Worm (Caenorhabditis elegans) whole organism, late embryonic: ENCODE data around the gene sams-5.
A peak's percentile ranks its signal among the peaks of the same experiment; 100 is the strongest.

Experiments
- C08G9.2 ChIP-seq: sonication (generic microtip); optimal IDR thresholded peaks from 2 replicates; lab custom pipeline; 2016; ENCODE audit warnings: mild to moderate bottlenecking, missing genetic modification characterization, moderate library complexity, missing compliant biosample characterization
- F13H6.1 ChIP-seq: sonication (generic microtip); optimal IDR thresholded peaks from 2 replicates; lab custom pipeline; 2016; ENCODE audit warnings: missing genetic modification characterization, missing compliant biosample characterization
- T23F11.4 ChIP-seq: fragments of 200-800 bp; sonication (Bioruptor generic); optimal IDR thresholded peaks from 2 replicates; lab custom pipeline; 2018; ENCODE audit warnings: mild to moderate bottlenecking, missing genetic modification characterization, missing compliant biosample characterization
- Y22D7AL.16 ChIP-seq: sonication (generic microtip); optimal IDR thresholded peaks from 2 replicates; lab custom pipeline; 2016; ENCODE audit warnings: missing genetic modification characterization, missing compliant biosample characterization
- ceh-18 ChIP-seq: sonication (generic microtip); optimal IDR thresholded peaks from 2 replicates; lab custom pipeline; 2016; ENCODE audit warnings: missing genetic modification characterization, missing compliant biosample characterization
- ceh-30 ChIP-seq: fragments of 150-350 bp; optimal IDR thresholded peaks from 2 replicates; lab custom pipeline; 2014; ENCODE audit warnings: missing biosample characterization, missing genetic modification characterization
- ceh-31 ChIP-seq: sonication (generic microtip); optimal IDR thresholded peaks from 2 replicates; lab custom pipeline; 2016; ENCODE audit warnings: missing genetic modification characterization, missing compliant biosample characterization
- ceh-34 ChIP-seq: sonication (generic microtip); optimal IDR thresholded peaks from 2 replicates; lab custom pipeline; 2016; ENCODE audit warnings: mild to moderate bottlenecking, missing genetic modification characterization, missing compliant biosample characterization
- ceh-45 ChIP-seq: fragments of 200-800 bp; sonication (Bioruptor generic); IDR thresholded peaks from 2 replicates; pipeline ENCODE4 v1.3.6; 2022; ENCODE audit warnings: missing genetic modification reagents, missing genetic modification characterization, missing compliant biosample characterization
- ceh-48 ChIP-seq: sonication (generic microtip); optimal IDR thresholded peaks from 2 replicates; lab custom pipeline; 2016; ENCODE audit warnings: missing genetic modification characterization, inconsistent platforms, missing compliant biosample characterization
- ceh-6 ChIP-seq: fragments of 200-800 bp; sonication (Bioruptor generic); optimal IDR thresholded peaks from 2 replicates; lab custom pipeline; 2018; ENCODE audit warnings: mild to moderate bottlenecking, missing genetic modification characterization, missing compliant biosample characterization
- ceh-9 ChIP-seq: sonication (generic microtip); optimal IDR thresholded peaks from 2 replicates; lab custom pipeline; 2016; ENCODE audit warnings: mild to moderate bottlenecking, missing genetic modification characterization, inconsistent platforms, missing compliant biosample characterization
- che-1 ChIP-seq: sonication (generic microtip); optimal IDR thresholded peaks from 2 replicates; lab custom pipeline; 2016; ENCODE audit warnings: mild to moderate bottlenecking, missing genetic modification characterization, missing compliant biosample characterization
- dve-1 ChIP-seq: sonication (generic microtip); optimal IDR thresholded peaks from 2 replicates; lab custom pipeline; 2017; ENCODE audit warnings: antibody characterized with exemption, mild to moderate bottlenecking, missing genetic modification characterization, missing compliant biosample characterization
- elt-2 ChIP-seq: sonication (generic microtip); optimal IDR thresholded peaks from 2 replicates; lab custom pipeline; 2016; ENCODE audit warnings: missing genetic modification reagents, missing genetic modification characterization, missing compliant biosample characterization
- eyg-1 ChIP-seq: sonication (generic microtip); optimal IDR thresholded peaks from 2 replicates; lab custom pipeline; 2016; ENCODE audit warnings: missing genotype, missing genetic modification characterization, missing compliant biosample characterization
- fax-1 ChIP-seq: sonication (generic microtip); optimal IDR thresholded peaks from 2 replicates; lab custom pipeline; 2016; ENCODE audit warnings: missing genotype, missing genetic modification characterization, missing compliant biosample characterization
- hlh-13 ChIP-seq: fragments of 200-800 bp; sonication (Bioruptor generic); optimal IDR thresholded peaks from 2 replicates; lab custom pipeline; 2018; ENCODE audit warnings: mild to moderate bottlenecking, missing genetic modification characterization, missing compliant biosample characterization
- hlh-30 ChIP-seq: sonication (generic microtip); optimal IDR thresholded peaks from 2 replicates; lab custom pipeline; 2017; ENCODE audit warnings: antibody characterized with exemption, missing genetic modification characterization, missing compliant biosample characterization; ENCODE audit not compliant: insufficient read depth
- hlh-6 ChIP-seq: sonication (generic microtip); optimal IDR thresholded peaks from 2 replicates; lab custom pipeline; 2016; ENCODE audit warnings: missing genotype, missing genetic modification characterization, missing compliant biosample characterization
- hlh-8 ChIP-seq: sonication (generic microtip); optimal IDR thresholded peaks from 2 replicates; lab custom pipeline; 2016; ENCODE audit warnings: missing genotype, missing genetic modification characterization, missing compliant biosample characterization
- madf-2 ChIP-seq: sonication (generic microtip); optimal IDR thresholded peaks from 2 replicates; lab custom pipeline; 2017; ENCODE audit warnings: missing genetic modification characterization, missing compliant biosample characterization
- mec-3 ChIP-seq: sonication (generic microtip); optimal IDR thresholded peaks from 2 replicates; lab custom pipeline; 2016; ENCODE audit warnings: borderline replicate concordance, missing genetic modification characterization, missing compliant biosample characterization
- nfya-1 ChIP-seq: sonication (generic microtip); optimal IDR thresholded peaks from 2 replicates; lab custom pipeline; 2017; ENCODE audit warnings: missing genetic modification characterization, mild to moderate bottlenecking, missing compliant biosample characterization, antibody characterized with exemption, moderate library complexity
- npax-4 ChIP-seq: sonication (generic microtip); optimal IDR thresholded peaks from 2 replicates; lab custom pipeline; 2016; ENCODE audit warnings: missing genetic modification characterization, missing compliant biosample characterization
- pag-3 ChIP-seq: sonication (generic microtip); optimal IDR thresholded peaks from 2 replicates; lab custom pipeline; 2016; ENCODE audit warnings: missing compliant biosample characterization, missing genetic modification characterization, borderline replicate concordance
- pat-9 ChIP-seq: fragments of 200-800 bp; sonication (Bioruptor generic); optimal IDR thresholded peaks from 2 replicates; lab custom pipeline; 2018; ENCODE audit warnings: mild to moderate bottlenecking, missing genetic modification characterization, moderate library complexity, missing compliant biosample characterization
- pax-1 ChIP-seq: fragments of 150-350 bp; optimal IDR thresholded peaks from 2 replicates; lab custom pipeline; 2014; ENCODE audit warnings: missing biosample characterization, missing genetic modification characterization
- pha-2 ChIP-seq: sonication (generic microtip); optimal IDR thresholded peaks from 2 replicates; lab custom pipeline; 2017; ENCODE audit warnings: mild to moderate bottlenecking, missing genetic modification characterization, missing compliant biosample characterization
- pha-4 ChIP-seq: fragments of 150-350 bp; optimal IDR thresholded peaks from 2 replicates; lab custom pipeline; 2018; ENCODE audit warnings: missing biosample characterization, missing genetic modification reagents, missing genetic modification characterization
- pqm-1 ChIP-seq: sonication (generic microtip); optimal IDR thresholded peaks from 2 replicates; lab custom pipeline; 2016; ENCODE audit warnings: missing genetic modification characterization, missing compliant biosample characterization
- pros-1 ChIP-seq: fragments of 150-350 bp; optimal IDR thresholded peaks from 2 replicates; lab custom pipeline; 2014; ENCODE audit warnings: missing biosample characterization, missing genetic modification reagents, missing genetic modification characterization
- ref-2 ChIP-seq: sonication (generic microtip); optimal IDR thresholded peaks from 2 replicates; lab custom pipeline; 2016; ENCODE audit warnings: missing genetic modification characterization, missing compliant biosample characterization
- rnt-1 ChIP-seq: sonication (generic microtip); optimal IDR thresholded peaks from 2 replicates; lab custom pipeline; 2016; ENCODE audit warnings: missing genetic modification characterization, missing compliant biosample characterization
- sdc-2 ChIP-seq: sonication (generic microtip); optimal IDR thresholded peaks from 2 replicates; lab custom pipeline; 2016; ENCODE audit warnings: missing genotype, missing genetic modification characterization, missing compliant biosample characterization
- syd-9 ChIP-seq: sonication (generic microtip); optimal IDR thresholded peaks from 2 replicates; lab custom pipeline; 2016; ENCODE audit warnings: mild to moderate bottlenecking, missing genetic modification characterization, moderate library complexity, missing compliant biosample characterization
- unc-42 ChIP-seq: sonication (generic microtip); optimal IDR thresholded peaks from 2 replicates; lab custom pipeline; 2016; ENCODE audit warnings: missing genotype, missing genetic modification characterization, missing compliant biosample characterization
- unc-86 ChIP-seq: sonication (generic microtip); optimal IDR thresholded peaks from 2 replicates; lab custom pipeline; 2016; ENCODE audit warnings: missing genetic modification characterization, missing compliant biosample characterization
- ztf-16 ChIP-seq: sonication (generic microtip); optimal IDR thresholded peaks from 2 replicates; lab custom pipeline; 2017; ENCODE audit warnings: missing genetic modification characterization, missing compliant biosample characterization

Gene sams-5

ce11 chrIV:6279392-6279791 is at the start of gene sams-5:
sams-5 (minus strand) TSS chrIV:6279522.
- TF ChIP-seq pag-3 (tag; lab: Kevin White, UChicago) (no peak), elt-2 (tag; lab: Kevin White, UChicago) (peak; percentile 58)

- TF ChIP-seq ceh-31 (tag; lab: Kevin White, UChicago): no peak
- no peak for TF ChIP-seq ceh-45 (GFP tag; lab: Robert Waterston, UW)
- TF ChIP-seq hlh-6 (tag; lab: Kevin White, UChicago): no peak
Measured at ce11 chrIV:6328198-6328597, 48.9 kb upstream of the sams-5 start.

DNA sequence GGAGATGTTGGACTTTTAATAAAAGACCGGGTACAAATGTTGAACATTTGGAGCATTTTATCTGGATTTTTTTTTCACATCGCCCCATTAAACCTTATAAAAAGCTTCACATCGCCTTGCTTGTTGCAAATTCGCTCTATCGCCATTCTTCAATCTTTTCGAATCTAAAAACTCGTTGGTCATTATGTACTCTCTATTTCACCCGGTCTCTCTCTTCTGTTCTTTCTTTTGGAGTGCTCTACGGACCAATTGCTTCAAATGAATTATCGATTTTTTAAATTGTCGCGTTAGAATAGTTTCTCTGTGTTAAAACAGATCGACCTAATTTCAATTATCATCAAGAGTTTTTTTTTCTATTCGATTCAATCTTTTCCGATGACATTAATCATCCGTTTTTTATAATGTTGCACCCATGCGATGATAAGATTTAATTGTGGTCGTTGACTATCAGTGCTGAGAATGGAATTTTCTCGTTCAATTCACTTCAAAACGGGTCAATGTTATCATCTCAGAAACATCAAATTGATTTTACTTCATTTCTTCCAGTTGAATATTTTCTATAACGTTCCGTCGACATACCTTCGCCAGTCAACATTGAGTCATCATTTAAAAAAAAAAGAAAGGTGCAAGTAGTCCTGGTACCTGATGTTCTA is 48.2 kb upstream of the sams-5 start:
- TF ChIP-seq ceh-31 (tag; lab: Kevin White, UChicago) (peak; percentile 29), pqm-1 (tag; lab: Kevin White, UChicago) (no peak), unc-42 (peak; percentile 43), pha-4 (tag; lab: Kevin White, UChicago) (no peak), nfya-1 (tag; lab: Kevin White, UChicago) (peak; percentile 22), elt-2 (tag; lab: Kevin White, UChicago) (no peak), ceh-48 (tag; lab: Kevin White, UChicago) (peak; percentile 51), hlh-8 (tag; lab: Kevin White, UChicago) (no peak)

ce11 chrIV:6326448-6326847 is 47.1 kb upstream of the sams-5 start, which contains the start of gene lsm-8:
lsm-8 (plus strand) TSS chrIV:6326526.
- TF ChIP-seq rnt-1 (tag; lab: Kevin White, UChicago) (no peak), dve-1 (no peak), T23F11.4 (GFP tag; lab: Kevin White, UChicago) (no peak), pros-1 (no peak), ceh-6 (GFP tag; lab: Kevin White, UChicago) (no peak), sdc-2 (tag; lab: Kevin White, UChicago) (no peak), mec-3 (tag; lab: Kevin White, UChicago) (no peak), unc-42 (no peak), hlh-13 (GFP tag; lab: Kevin White, UChicago) (no peak), nfya-1 (tag; lab: Kevin White, UChicago) (no peak), ceh-34 (tag; lab: Kevin White, UChicago) (no peak), C08G9.2 (tag; lab: Kevin White, UChicago) (no peak), ceh-30 (no peak), pqm-1 (tag; lab: Kevin White, UChicago) (no peak), pax-1 (no peak), syd-9 (tag; lab: Kevin White, UChicago) (no peak), pat-9 (tag; lab: Kevin White, UChicago) (no peak), che-1 (tag; lab: Kevin White, UChicago) (no peak), ceh-9 (no peak)

DNA sequence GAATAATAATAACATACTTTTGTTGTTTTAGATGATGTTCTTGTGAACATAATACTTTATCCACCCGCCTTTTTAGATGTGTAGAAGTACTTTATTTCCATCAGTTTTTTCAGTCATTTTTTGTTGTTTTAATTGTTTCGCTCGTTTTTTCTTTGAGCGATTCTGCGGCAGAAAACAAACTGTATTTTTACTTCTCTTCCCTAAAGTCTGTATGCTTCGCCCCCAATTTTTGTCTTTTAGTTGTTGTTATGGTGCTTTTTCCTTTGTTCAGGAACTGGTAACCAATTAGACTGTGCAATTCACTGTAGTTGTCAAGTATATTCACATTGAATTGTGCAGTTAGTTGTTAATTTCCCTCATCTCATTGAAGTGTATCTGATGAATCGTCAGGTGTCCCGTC is 46.5 kb upstream of the sams-5 start:
- TF ChIP-seq ceh-31 (tag; lab: Kevin White, UChicago) (no peak), che-1 (tag; lab: Kevin White, UChicago) (no peak), ceh-34 (tag; lab: Kevin White, UChicago) (no peak)
- TF ChIP-seq, all 69 proteins: peak for 0

ce11 chrIV:6323654-6324224 is 44.4 kb upstream of the sams-5 start, which contains the start of gene sqd-1:
sqd-1 (plus strand) TSS chrIV:6324174.
- TF ChIP-seq T23F11.4 (GFP tag; lab: Kevin White, UChicago) (no peak), pha-2 (tag; lab: Kevin White, UChicago) (no peak), F13H6.1 (tag; lab: Kevin White, UChicago) (peak; percentile 44), pha-4 (tag; lab: Kevin White, UChicago) (no peak), Y22D7AL.16 (tag; lab: Kevin White, UChicago) (no peak), ceh-45 (GFP tag; lab: Robert Waterston, UW) (no peak), unc-86 (tag; lab: Kevin White, UChicago) (peak; percentile 59), hlh-30 (tag; lab: Kevin White, UChicago) (peak; percentile 60), ceh-34 (tag; lab: Kevin White, UChicago) (peak; percentile 71), ztf-16 (tag; lab: Kevin White, UChicago) (peak; percentile 31), fax-1 (no peak), rnt-1 (tag; lab: Kevin White, UChicago) (peak; percentile 81), ceh-48 (tag; lab: Kevin White, UChicago) (peak; percentile 54), eyg-1 (no peak), ref-2 (tag; lab: Kevin White, UChicago) (peak; percentile 80), sdc-2 (tag; lab: Kevin White, UChicago) (peak; percentile 0), ceh-6 (GFP tag; lab: Kevin White, UChicago) (peak; percentile 26), ceh-18 (tag; lab: Kevin White, UChicago) (peak; percentile 87), dve-1 (peak; percentile 66), npax-4 (tag; lab: Kevin White, UChicago) (peak; percentile 20), madf-2 (peak; percentile 80)
